Fruit fly (Drosophila melanogaster) whole organism, embryonic: ENCODE results near the gene Ugt35E2.
A peak's percentile ranks its signal among the peaks of the same experiment; 100 is the strongest.

ENCODE experiments used
- Aef1 ChIP-seq: fragments of 200-800 bp; sonication (Bioruptor generic); IDR thresholded peaks from 3 replicates; pipeline ENCODE4 v1.3.6; 2022; ENCODE audit warnings: missing biosample characterization, missing genetic modification characterization
- Atf-2 ChIP-seq: fragments of 200-800 bp; sonication (Bioruptor generic); optimal IDR thresholded peaks from 2 replicates; lab custom pipeline; 2016; ENCODE audit warnings: missing biosample characterization, missing genetic modification characterization
- CG10209 ChIP-seq: fragments of 200-800 bp; sonication (Bioruptor generic); optimal IDR thresholded peaks from 3 replicates; lab custom pipeline; 2017; ENCODE audit warnings: missing biosample characterization, mild to moderate bottlenecking, missing genetic modification characterization, missing genetic modification reagents
- CG10979 ChIP-seq: fragments of 200-800 bp; sonication (Bioruptor generic); optimal IDR thresholded peaks from 2 replicates; lab custom pipeline; 2018; ENCODE audit warnings: missing biosample characterization, mild to moderate bottlenecking, missing genetic modification characterization, moderate library complexity
- CG12659 ChIP-seq: fragments of 200-800 bp; sonication (Bioruptor generic); optimal IDR thresholded peaks from 3 replicates; lab custom pipeline; 2017; ENCODE audit warnings: mild to moderate bottlenecking, missing biosample characterization, missing genetic modification reagents, missing genetic modification characterization
- CG13287 ChIP-seq: fragments of 200-800 bp; sonication (Bioruptor generic); IDR thresholded peaks from 2 replicates; pipeline ENCODE4 v1.3.6; 2022; ENCODE audit warnings: missing biosample characterization, missing genetic modification characterization; ENCODE audit not compliant: partially characterized antibody
- CG13624 ChIP-seq: fragments of 200-800 bp; sonication (Bioruptor generic); optimal IDR thresholded peaks from 2 replicates; lab custom pipeline; 2016; ENCODE audit warnings: missing biosample characterization, missing genetic modification characterization
- CG13775 ChIP-seq: fragments of 200-800 bp; sonication (Bioruptor generic); optimal IDR thresholded peaks from 3 replicates; lab custom pipeline; 2017; ENCODE audit warnings: missing biosample characterization, mild to moderate bottlenecking, missing genetic modification characterization
- CG15601 ChIP-seq: fragments of 200-800 bp; sonication (Bioruptor generic); optimal IDR thresholded peaks from 3 replicates; lab custom pipeline; 2019; ENCODE audit warnings: missing biosample characterization, mild to moderate bottlenecking, missing genetic modification characterization, moderate library complexity
- CG15696 ChIP-seq: fragments of 200-800 bp; sonication (Bioruptor generic); optimal IDR thresholded peaks from 2 replicates; lab custom pipeline; 2019; ENCODE audit warnings: missing biosample characterization, mild to moderate bottlenecking, missing genetic modification characterization, moderate library complexity
- CG16863 ChIP-seq: fragments of 200-800 bp; sonication (Bioruptor generic); optimal IDR thresholded peaks from 3 replicates; lab custom pipeline; 2016; ENCODE audit warnings: missing biosample characterization, missing genetic modification characterization
- CG2120 ChIP-seq: fragments of 200-800 bp; sonication (Bioruptor generic); optimal IDR thresholded peaks from 3 replicates; lab custom pipeline; 2016; ENCODE audit warnings: missing biosample characterization, missing genetic modification characterization
- CG2875 ChIP-seq: fragments of 200-800 bp; sonication (Bioruptor generic); optimal IDR thresholded peaks from 2 replicates; lab custom pipeline; 2017; ENCODE audit warnings: missing biosample characterization, mild to moderate bottlenecking, missing genetic modification characterization, missing genetic modification reagents
- CG3281 ChIP-seq: fragments of 200-800 bp; sonication (Bioruptor generic); optimal IDR thresholded peaks from 3 replicates; lab custom pipeline; 2017; ENCODE audit warnings: missing biosample characterization, mild to moderate bottlenecking, missing genetic modification characterization
- CG42726 ChIP-seq: fragments of 200-800 bp; sonication (Bioruptor generic); IDR thresholded peaks from 2 replicates; pipeline ENCODE4 v1.3.6; 2022; ENCODE audit warnings: missing biosample characterization, missing genetic modification characterization; ENCODE audit not compliant: partially characterized antibody
- CG4820 ChIP-seq: fragments of 200-800 bp; sonication (Bioruptor generic); optimal IDR thresholded peaks from 3 replicates; lab custom pipeline; 2016; ENCODE audit warnings: missing biosample characterization, missing genetic modification characterization
- CG6854 ChIP-seq: fragments of 200-800 bp; sonication (Bioruptor generic); optimal IDR thresholded peaks from 3 replicates; lab custom pipeline; 2017; ENCODE audit warnings: missing biosample characterization, mild to moderate bottlenecking, missing genetic modification characterization
- CoRest ChIP-seq: fragments of 200-800 bp; sonication (Bioruptor generic); optimal IDR thresholded peaks from 3 replicates; lab custom pipeline; 2018; ENCODE audit warnings: missing biosample characterization, mild to moderate bottlenecking, missing genetic modification characterization, moderate library complexity
- Dek ChIP-seq: fragments of 200-800 bp; sonication (Bioruptor generic); optimal IDR thresholded peaks from 3 replicates; lab custom pipeline; 2019; ENCODE audit warnings: missing biosample characterization, mild to moderate bottlenecking, missing genetic modification characterization, moderate library complexity
- Ets97D ChIP-seq: fragments of 200-800 bp; sonication (Bioruptor generic); optimal IDR thresholded peaks from 3 replicates; lab custom pipeline; 2016; ENCODE audit warnings: missing biosample characterization, missing genetic modification characterization
- Fer1 ChIP-seq: fragments of 200-800 bp; sonication (Bioruptor generic); optimal IDR thresholded peaks from 2 replicates; lab custom pipeline; 2017; ENCODE audit warnings: missing biosample characterization, mild to moderate bottlenecking, missing genetic modification characterization
- GATAe ChIP-seq: fragments of 200-800 bp; sonication (Bioruptor generic); conservative IDR thresholded peaks from 2 replicates; pipeline ENCODE4 v1.3.6; 2022; ENCODE audit warnings: missing biosample characterization, missing genetic modification characterization
- Gug ChIP-seq: fragments of 200-800 bp; sonication (Bioruptor generic); IDR thresholded peaks from 4 replicates; pipeline ENCODE4 v1.3.6; 2022; ENCODE audit warnings: missing biosample characterization, missing genetic modification characterization
- H15 ChIP-seq: fragments of 200-800 bp; sonication (Bioruptor generic); IDR thresholded peaks from 3 replicates; pipeline ENCODE4 v1.3.6; 2022; ENCODE audit warnings: missing biosample characterization, missing genetic modification characterization
- H2.0 ChIP-seq: fragments of 200-800 bp; sonication (Bioruptor generic); IDR thresholded peaks from 2 replicates; pipeline ENCODE4 v1.3.6; 2022; ENCODE audit warnings: missing biosample characterization, missing genetic modification characterization
- Hand ChIP-seq: fragments of 200-800 bp; sonication (Bioruptor generic); optimal IDR thresholded peaks from 2 replicates; lab custom pipeline; 2017; ENCODE audit warnings: mild to moderate bottlenecking, missing biosample characterization, missing genetic modification reagents, missing genetic modification characterization
- Hmx ChIP-seq: fragments of 200-800 bp; sonication (Bioruptor generic); optimal IDR thresholded peaks from 2 replicates; lab custom pipeline; 2016; ENCODE audit warnings: missing biosample characterization, missing genetic modification characterization
- Hr51 ChIP-seq, 2 experiments: fragments of 200-800 bp; sonication (Bioruptor generic); optimal IDR thresholded peaks; 2 replicates in 1 of 2; 3 replicates in 1 of 2; lab custom pipeline; 2016 to 2018; ENCODE audit warnings: missing biosample characterization in 2 of 2, missing genetic modification characterization in 2 of 2, mild to moderate bottlenecking in 1 of 2, moderate library complexity in 1 of 2
- Myb ChIP-seq: fragments of 200-800 bp; sonication (Bioruptor generic); optimal IDR thresholded peaks from 2 replicates; lab custom pipeline; 2016; ENCODE audit warnings: missing biosample characterization, missing genetic modification characterization
- NC2α ChIP-seq: fragments of 200-800 bp; sonication (Bioruptor generic); optimal IDR thresholded peaks from 2 replicates; lab custom pipeline; 2016; ENCODE audit warnings: missing biosample characterization, missing genetic modification characterization
- Neu2 ChIP-seq: fragments of 200-800 bp; sonication (Bioruptor generic); optimal IDR thresholded peaks from 3 replicates; lab custom pipeline; 2016; ENCODE audit warnings: missing biosample characterization, missing genetic modification characterization, borderline replicate concordance
- Oli ChIP-seq: fragments of 200-800 bp; sonication (Bioruptor generic); optimal IDR thresholded peaks from 2 replicates; lab custom pipeline; 2018; ENCODE audit warnings: missing biosample characterization, mild to moderate bottlenecking, missing genetic modification characterization, moderate library complexity
- Taf1 ChIP-seq: fragments of 200-800 bp; sonication (Bioruptor generic); IDR thresholded peaks from 2 replicates; pipeline ENCODE4 v1.3.6; 2022; ENCODE audit warnings: missing biosample characterization, missing genetic modification characterization
- aop ChIP-seq: fragments of 200-800 bp; sonication (Bioruptor generic); IDR thresholded peaks from 2 replicates; pipeline ENCODE4 v1.3.6; 2022; ENCODE audit warnings: missing biosample characterization, missing genetic modification characterization
- ase ChIP-seq: fragments of 200-800 bp; sonication (Bioruptor generic); IDR thresholded peaks from 3 replicates; pipeline ENCODE4 v1.3.6; 2022; ENCODE audit warnings: missing biosample characterization, missing genetic modification characterization
- ci ChIP-seq: fragments of 200-800 bp; sonication (Bioruptor generic); IDR thresholded peaks from 3 replicates; pipeline ENCODE4 v1.3.6; 2022; ENCODE audit warnings: missing biosample characterization, missing genetic modification characterization
- da ChIP-seq: fragments of 200-800 bp; sonication (Bioruptor generic); optimal IDR thresholded peaks from 2 replicates; lab custom pipeline; 2016; ENCODE audit warnings: missing biosample characterization, missing genetic modification characterization
- dmrt99B ChIP-seq: fragments of 200-800 bp; sonication (Bioruptor generic); optimal IDR thresholded peaks from 2 replicates; lab custom pipeline; 2018; ENCODE audit warnings: missing biosample characterization, mild to moderate bottlenecking, missing genetic modification characterization, moderate library complexity
- en ChIP-seq: fragments of 200-800 bp; sonication (Bioruptor generic); optimal IDR thresholded peaks from 2 replicates; lab custom pipeline; 2016; ENCODE audit warnings: missing biosample characterization, missing genetic modification characterization
- exex ChIP-seq: fragments of 200-800 bp; sonication (Bioruptor generic); optimal IDR thresholded peaks from 4 replicates; lab custom pipeline; 2018; ENCODE audit warnings: missing biosample characterization, mild to moderate bottlenecking, missing genetic modification characterization, moderate library complexity
- eyg ChIP-seq: fragments of 200-800 bp; sonication (Bioruptor generic); optimal IDR thresholded peaks from 3 replicates; lab custom pipeline; 2016; ENCODE audit warnings: missing biosample characterization, missing genetic modification characterization
- fru ChIP-seq: fragments of >200 bp; optimal IDR thresholded peaks from 2 replicates; lab custom pipeline; 2017
- gem ChIP-seq: fragments of 200-800 bp; sonication (Bioruptor generic); optimal IDR thresholded peaks from 2 replicates; lab custom pipeline; 2019; ENCODE audit warnings: missing biosample characterization, mild to moderate bottlenecking, missing genetic modification characterization, moderate library complexity
- kah ChIP-seq: fragments of 200-800 bp; sonication (Bioruptor generic); optimal IDR thresholded peaks from 2 replicates; lab custom pipeline; 2018; ENCODE audit warnings: missing biosample characterization, mild to moderate bottlenecking, missing genetic modification characterization
- klu ChIP-seq: fragments of 200-800 bp; sonication (Bioruptor generic); IDR thresholded peaks from 2 replicates; pipeline ENCODE4 v1.3.6; 2022; ENCODE audit warnings: missing biosample characterization, missing genetic modification characterization
- knrl ChIP-seq: fragments of 200-800 bp; sonication (Bioruptor generic); IDR thresholded peaks from 3 replicates; pipeline ENCODE4 v1.3.6; 2022; ENCODE audit warnings: missing biosample characterization, missing genetic modification characterization; ENCODE audit not compliant: partially characterized antibody
- seq ChIP-seq: fragments of 200-800 bp; sonication (Bioruptor generic); IDR thresholded peaks from 2 replicates; pipeline ENCODE4 v1.3.6; 2022; ENCODE audit warnings: missing biosample characterization, missing genetic modification characterization
- tgo ChIP-seq: fragments of 200-800 bp; sonication (Bioruptor generic); IDR thresholded peaks from 3 replicates; pipeline ENCODE4 v1.3.6; 2022; ENCODE audit warnings: missing biosample characterization, missing genetic modification characterization
- tup ChIP-seq: fragments of 200-800 bp; sonication (Bioruptor generic); optimal IDR thresholded peaks from 2 replicates; lab custom pipeline; 2016; ENCODE audit warnings: missing biosample characterization, mild to moderate bottlenecking, missing genetic modification characterization, moderate library complexity
- vfl ChIP-seq: fragments of 200-800 bp; sonication (Bioruptor generic); optimal IDR thresholded peaks from 2 replicates; lab custom pipeline; 2016; ENCODE audit warnings: missing biosample characterization, missing genetic modification characterization
- wek ChIP-seq: fragments of 200-800 bp; sonication (Bioruptor generic); optimal IDR thresholded peaks from 3 replicates; lab custom pipeline; 2018; ENCODE audit warnings: missing biosample characterization, mild to moderate bottlenecking, missing genetic modification characterization, moderate library complexity
- zf30C ChIP-seq: fragments of 200-800 bp; sonication (Bioruptor generic); optimal IDR thresholded peaks from 3 replicates; lab custom pipeline; 2018; ENCODE audit warnings: missing biosample characterization, mild to moderate bottlenecking, missing genetic modification characterization

Gene Ugt35E2

dm6 chr3R:11178300-11178699 is 10.5 kb upstream of the Ugt35E2 start (continued):
- TF ChIP-seq tgo (GFP tag; lab: Robert Waterston, UW) (no peak), CG3281 (GFP tag; lab: Kevin White, UChicago) (peak; percentile 1), eyg (GFP tag; lab: Kevin White, UChicago) (no peak), Fer1 (GFP tag; lab: Kevin White, UChicago) (peak; percentile 22), CG13775 (GFP tag; lab: Kevin White, UChicago) (no peak), H2.0 (GFP tag; lab: Robert Waterston, UW) (no peak), CG6854 (GFP tag; lab: Kevin White, UChicago) (no peak), da (no peak), dmrt99B (tag; lab: Kevin White, UChicago) (peak; percentile 13), zf30C (GFP tag; lab: Kevin White, UChicago) (no peak), exex (tag; lab: Kevin White, UChicago) (peak; percentile 42), Hr51 (GFP tag; optimal IDR thresholded peaks at IDR 0.05; lab: Kevin White, UChicago) (peak in 1 of 2 experiments; percentile 14), en (no peak), wek (peak; percentile 49), kah (GFP tag; lab: Kevin White, UChicago) (no peak), H15 (GFP tag; lab: Robert Waterston, UW) (no peak), Myb (GFP tag; lab: Kevin White, UChicago) (no peak), seq (GFP tag; lab: Robert Waterston, UW) (no peak), Atf-2 (GFP tag; lab: Kevin White, UChicago) (no peak), CG15696 (no peak), Taf1 (no peak), gem (tag; lab: Kevin White, UChicago) (peak; percentile 20), Dek (tag; lab: Kevin White, UChicago) (no peak), CG2120 (no peak), CG12659 (GFP tag; lab: Kevin White, UChicago) (no peak), tup (GFP tag; lab: Kevin White, UChicago) (no peak), Ets97D (GFP tag; lab: Kevin White, UChicago) (no peak), GATAe (GFP tag; lab: Robert Waterston, UW) (no peak), CG13287 (GFP tag; lab: Robert Waterston, UW) (no peak), CG10979 (tag; lab: Kevin White, UChicago) (no peak), CoRest (tag; lab: Kevin White, UChicago) (no peak), Oli (tag; lab: Kevin White, UChicago) (no peak), CG4820 (no peak), CG15601 (tag; lab: Kevin White, UChicago) (peak; percentile 11), ase (GFP tag; lab: Robert Waterston, UW) (no peak), NC2α (GFP tag; lab: Kevin White, UChicago) (no peak), knrl (GFP tag; lab: Robert Waterston, UW) (no peak), Gug (GFP tag; lab: Robert Waterston, UW) (no peak), aop (no peak), ci (GFP tag; lab: Robert Waterston, UW) (0 out of 3 replicates have a peak, but pooled peaks have one; percentile 14), Neu2 (no peak), CG42726 (GFP tag; lab: Robert Waterston, UW) (no peak), CG13624 (GFP tag; lab: Kevin White, UChicago) (no peak), Hmx (GFP tag; lab: Kevin White, UChicago) (no peak), klu (GFP tag; lab: Robert Waterston, UW) (no peak), vfl (GFP tag; lab: Kevin White, UChicago) (no peak), fru (no peak), Aef1 (GFP tag; lab: Robert Waterston, UW) (no peak), CG16863 (GFP tag; lab: Kevin White, UChicago) (no peak), CG2875 (no peak), CG10209 (GFP tag; lab: Kevin White, UChicago) (no peak), Hand (no peak)
